Fruit fly (Drosophila melanogaster): ENCODE data around the gene CG11977.

The CG11977 gene

dm6 chr3R:9013765-9014380 is 16.4 kb downstream of the CG11977 start (continued):
- peak; percentile 54 for TF ChIP-seq grau (tag; optimal IDR thresholded peaks at IDR 0.05)
- TF ChIP-seq ase (GFP tag; IDR thresholded peaks at IDR 0.05), result no peak
- peak; percentile 49 for TF ChIP-seq CG6689 (GFP tag; IDR thresholded peaks at IDR 0.05)
- TF ChIP-seq CG10543 (GFP tag; optimal IDR thresholded peaks at IDR 0.05), result peak; percentile 78
- no peak for TF ChIP-seq CG4360 (GFP tag; IDR thresholded peaks at IDR 0.05)
- TF ChIP-seq fd3F (GFP tag; optimal IDR thresholded peaks at IDR 0.05), result no peak
- TF ChIP-seq CG3281 (GFP tag; optimal IDR thresholded peaks at IDR 0.05), result peak; percentile 57
- TF ChIP-seq p53 (GFP tag; optimal IDR thresholded peaks at IDR 0.05), result peak; percentile 32
- TF ChIP-seq NC2β (GFP tag; optimal IDR thresholded peaks at IDR 0.05), result peak; percentile 27
- TF ChIP-seq Bdp1 (GFP tag; optimal IDR thresholded peaks at IDR 0.05), result no peak
- 0 out of 2 replicates have a peak, but pooled peaks have one; percentile 38 for TF ChIP-seq stc (GFP tag; IDR thresholded peaks at IDR 0.05)
- peak; percentile 46 for TF ChIP-seq CG18619 (GFP tag; optimal IDR thresholded peaks at IDR 0.05)
- TF ChIP-seq Doc2 (GFP tag; IDR thresholded peaks at IDR 0.05), result no peak

dm6 chr3R:9014859-9015466 is 17.5 kb downstream of the CG11977 start, which contains the start of the genes Kcmf1, Sf3b5 and CG11986:
Kcmf1 (minus strand) TSS chr3R:9014909.
Sf3b5 (minus strand) TSS chr3R:9015341.
CG11986 (plus strand) TSS chr3R:9015446.
- no peak for TF ChIP-seq az2 (GFP tag; optimal IDR thresholded peaks at IDR 0.05)
- TF ChIP-seq NFAT (GFP tag; IDR thresholded peaks at IDR 0.05), result no peak
- TF ChIP-seq Deaf1 (tag; optimal IDR thresholded peaks at IDR 0.05), result no peak
- no peak for TF ChIP-seq CG11456 (GFP tag; IDR thresholded peaks at IDR 0.05)
- no peak for TF ChIP-seq en (GFP tag; optimal IDR thresholded peaks at IDR 0.05)
- no peak for TF ChIP-seq Hey (tag; optimal IDR thresholded peaks at IDR 0.05)
- peak; percentile 57 for TF ChIP-seq sens (GFP tag)
- no peak for TF ChIP-seq sens-2 (GFP tag; IDR thresholded peaks at IDR 0.05)
- no peak for TF ChIP-seq CG10274 (GFP tag; optimal IDR thresholded peaks at IDR 0.05)
- TF ChIP-seq CG12659 (GFP tag; optimal IDR thresholded peaks at IDR 0.05), result peak; percentile 13
- peak; percentile 49 for TF ChIP-seq MESR4 (GFP tag; optimal IDR thresholded peaks at IDR 0.05)
- peak; percentile 74 for TF ChIP-seq CG4617 (GFP tag; optimal IDR thresholded peaks at IDR 0.05; ENCODE audit: borderline replicate concordance)
- TF ChIP-seq CG12236 (GFP tag; optimal IDR thresholded peaks at IDR 0.05), result no peak
- TF ChIP-seq CG2712 (tag; optimal IDR thresholded peaks at IDR 0.05), result no peak
- peak; percentile 20 for TF ChIP-seq CG8924 (tag; optimal IDR thresholded peaks at IDR 0.05)
- TF ChIP-seq E2f1 (GFP tag; IDR thresholded peaks at IDR 0.05), result no peak
- peak; percentile 1 for TF ChIP-seq Ets65A (GFP tag)
- TF ChIP-seq kni (GFP tag; optimal IDR thresholded peaks at IDR 0.05), result no peak
- no peak for TF ChIP-seq CG7786 (GFP tag; optimal IDR thresholded peaks at IDR 0.05)
- no peak for TF ChIP-seq Atf3 (GFP tag; optimal IDR thresholded peaks at IDR 0.05)
- TF ChIP-seq CG10462 (GFP tag; optimal IDR thresholded peaks at IDR 0.05), result no peak
- TF ChIP-seq Doc3 (GFP tag; IDR thresholded peaks at IDR 0.05; ENCODE audit: partially characterized antibody), result no peak
- peak; percentile 10 for TF ChIP-seq Dp (GFP tag; optimal IDR thresholded peaks at IDR 0.05)
- no peak for TF ChIP-seq so (GFP tag; IDR thresholded peaks at IDR 0.05)
- peak; percentile 5 for TF ChIP-seq stwl (tag; optimal IDR thresholded peaks at IDR 0.05)
- no peak for TF ChIP-seq CG42726 (GFP tag; IDR thresholded peaks at IDR 0.05; ENCODE audit: partially characterized antibody)
- no peak for TF ChIP-seq CG9876 (GFP tag; optimal IDR thresholded peaks at IDR 0.05)
- peak; percentile 17 for TF ChIP-seq nmo (GFP tag; optimal IDR thresholded peaks at IDR 0.05)
- no peak for TF ChIP-seq CG30431 (GFP tag; optimal IDR thresholded peaks at IDR 0.05)
- no peak for TF ChIP-seq NfI (GFP tag; optimal IDR thresholded peaks at IDR 0.05)
- no peak for TF ChIP-seq mam (GFP tag; optimal IDR thresholded peaks at IDR 0.05)
- TF ChIP-seq Sin3A (optimal IDR thresholded peaks at IDR 0.05), result peak; percentile 34
- no peak for TF ChIP-seq CG15696 (tag; optimal IDR thresholded peaks at IDR 0.05)
- no peak for TF ChIP-seq CG33557 (GFP tag; optimal IDR thresholded peaks at IDR 0.05)
- TF ChIP-seq CG3847 (GFP tag; IDR thresholded peaks at IDR 0.05), result no peak
- TF ChIP-seq salm (tag; optimal IDR thresholded peaks at IDR 0.05), result no peak
- peak; percentile 72 for TF ChIP-seq gfzf (GFP tag; optimal IDR thresholded peaks at IDR 0.05)
